Fruit fly (Drosophila melanogaster): Measurements from ENCODE around the gene CG43886.

The CG43886 gene

dm6 chr3L:8137448-8137906, 22.1 kb downstream of the CG43886 start, which contains the start of the genes Setx and mus301:
Setx (minus strand) TSS chr3L:8137498.
mus301 (plus strand) TSS chr3L:8137808.
- TF ChIP-seq ttk (optimal IDR thresholded peaks at IDR 0.05) = no peak
- TF ChIP-seq Sin3A (optimal IDR thresholded peaks at IDR 0.05) = no peak
- TF ChIP-seq h (optimal IDR thresholded peaks at IDR 0.05) = no peak
- TF ChIP-seq psq (optimal IDR thresholded peaks at IDR 0.05) = no peak
- no peak for TF ChIP-seq Myc (optimal IDR thresholded peaks at IDR 0.05)
- TF ChIP-seq insv (optimal IDR thresholded peaks at IDR 0.05) = no peak

DNA sequence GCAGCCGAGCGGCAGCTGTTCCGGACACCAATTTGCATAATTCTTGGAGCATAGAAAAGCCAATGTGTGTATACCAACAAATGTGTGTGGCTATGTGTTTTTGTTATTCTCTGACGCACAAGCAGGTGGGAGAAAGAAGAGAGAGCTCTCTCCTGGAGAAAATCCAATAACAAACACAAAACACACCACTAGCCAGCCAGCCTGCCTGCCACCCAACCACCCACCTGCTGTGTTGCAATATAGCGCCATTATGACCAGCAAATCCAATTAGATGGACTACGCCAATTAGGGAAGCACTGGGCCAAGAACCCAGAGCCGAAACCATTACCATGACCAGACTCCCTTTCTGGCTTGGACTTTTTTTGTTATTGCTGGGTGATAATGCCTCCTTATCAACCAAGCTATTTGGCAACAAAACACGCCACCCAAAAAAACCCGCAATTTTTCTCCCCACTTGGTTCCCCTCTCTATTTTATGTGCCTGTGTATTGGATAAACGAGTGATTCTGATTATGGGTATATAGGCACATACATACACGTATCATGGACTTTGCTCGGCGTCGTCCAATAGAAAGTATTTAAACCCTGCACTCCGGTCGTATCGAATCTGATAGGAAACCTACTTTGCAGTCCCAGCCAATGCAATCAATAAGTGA, 31.1 kb downstream of the CG43886 start:
- no peak for TF ChIP-seq insv (optimal IDR thresholded peaks at IDR 0.05)
- no peak for TF ChIP-seq psq (optimal IDR thresholded peaks at IDR 0.05)
- no peak for TF ChIP-seq Myc (optimal IDR thresholded peaks at IDR 0.05)
- no peak for TF ChIP-seq Sin3A (optimal IDR thresholded peaks at IDR 0.05)
- TF ChIP-seq ttk (optimal IDR thresholded peaks at IDR 0.05) = no peak
- TF ChIP-seq h (optimal IDR thresholded peaks at IDR 0.05) = no peak

- no peak for TF ChIP-seq insv (optimal IDR thresholded peaks at IDR 0.05)
- TF ChIP-seq Myc (optimal IDR thresholded peaks at IDR 0.05) = no peak
- TF ChIP-seq h (optimal IDR thresholded peaks at IDR 0.05) = no peak
Measured at dm6 chr3L:8127712-8128210, 31.8 kb downstream of the CG43886 start, which contains the start of the genes Cds and Uba2. Cds (plus strand) TSS chr3L:8127762. Uba2 (minus strand) TSS chr3L:8127818.

DNA sequence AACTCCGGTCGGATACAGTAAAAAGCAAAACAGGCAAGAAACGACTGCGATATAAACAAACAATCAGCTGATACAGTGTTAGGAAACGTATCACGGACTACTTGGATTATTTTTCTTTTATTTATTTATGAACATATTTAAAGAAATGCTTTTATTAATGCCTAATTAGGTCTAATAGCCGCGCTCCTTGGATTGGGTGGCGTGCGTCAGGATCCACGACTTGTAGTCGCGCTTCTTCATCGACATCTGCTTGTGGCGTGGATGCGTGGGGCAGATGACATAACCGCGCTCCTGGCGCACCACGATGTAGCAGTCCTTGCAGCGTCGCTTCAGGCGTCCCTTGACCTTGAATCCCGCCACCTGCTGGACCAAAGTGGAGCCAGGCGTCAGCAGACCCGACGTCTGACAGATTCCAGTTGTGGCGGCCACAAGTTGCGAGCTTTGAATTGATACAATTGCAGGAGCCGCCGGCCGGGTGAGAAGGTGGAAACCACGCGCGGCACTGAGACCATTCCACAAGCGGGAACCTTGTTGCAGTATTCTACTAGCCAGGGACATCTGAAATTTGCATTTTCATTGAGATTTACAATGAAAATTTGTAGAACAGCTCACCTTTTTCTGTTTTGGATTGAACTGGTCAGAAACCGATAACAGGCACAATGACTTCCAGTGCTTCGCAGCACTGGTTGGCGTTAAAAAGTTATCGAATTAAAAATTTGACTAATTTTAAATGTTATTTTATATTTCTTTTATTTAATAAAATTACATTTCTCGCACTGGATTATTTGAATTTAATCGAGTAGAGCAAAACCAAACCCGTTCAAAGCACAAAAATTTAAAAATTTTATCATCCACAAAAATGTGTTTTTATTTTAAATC, 34.9 kb downstream of the CG43886 start, which contains the start of the genes CG7550 and mRpL36:
CG7550 (minus strand) TSS at position 51 of the 879 bp plus-strand sequence.
mRpL36 (minus strand) TSS at position 652 of the 879 bp plus-strand sequence.
- TF ChIP-seq psq (optimal IDR thresholded peaks at IDR 0.05) (no peak), ttk (optimal IDR thresholded peaks at IDR 0.05) (no peak), Sin3A (optimal IDR thresholded peaks at IDR 0.05) (no peak), h (optimal IDR thresholded peaks at IDR 0.05) (no peak), insv (optimal IDR thresholded peaks at IDR 0.05) (no peak), Myc (optimal IDR thresholded peaks at IDR 0.05) (no peak)

DNA sequence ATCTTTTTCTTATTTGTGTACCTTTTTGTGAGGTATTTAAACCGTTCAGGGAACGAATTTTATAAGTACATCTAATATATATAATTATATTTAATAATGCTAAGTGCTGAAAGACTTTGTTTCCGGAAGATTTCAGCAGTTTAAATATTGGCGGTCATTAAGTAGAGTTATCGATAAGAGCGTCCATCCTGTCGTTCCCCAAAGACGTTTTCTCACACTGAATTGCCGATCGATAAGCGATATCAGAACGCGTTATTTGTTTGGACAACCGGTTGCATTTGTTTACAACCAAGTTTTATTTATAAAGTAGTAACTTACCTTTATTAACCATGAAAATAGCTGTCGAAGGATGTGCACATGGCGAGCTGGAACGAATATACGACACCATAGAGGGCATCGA, 38.0 kb downstream of the CG43886 start, which contains the start of gene ldbr:
ldbr (plus strand) TSS at position 238 of the 400 bp plus-strand sequence.
- TF ChIP-seq Myc (optimal IDR thresholded peaks at IDR 0.05) = no peak
- no peak for TF ChIP-seq Sin3A (optimal IDR thresholded peaks at IDR 0.05)

DNA sequence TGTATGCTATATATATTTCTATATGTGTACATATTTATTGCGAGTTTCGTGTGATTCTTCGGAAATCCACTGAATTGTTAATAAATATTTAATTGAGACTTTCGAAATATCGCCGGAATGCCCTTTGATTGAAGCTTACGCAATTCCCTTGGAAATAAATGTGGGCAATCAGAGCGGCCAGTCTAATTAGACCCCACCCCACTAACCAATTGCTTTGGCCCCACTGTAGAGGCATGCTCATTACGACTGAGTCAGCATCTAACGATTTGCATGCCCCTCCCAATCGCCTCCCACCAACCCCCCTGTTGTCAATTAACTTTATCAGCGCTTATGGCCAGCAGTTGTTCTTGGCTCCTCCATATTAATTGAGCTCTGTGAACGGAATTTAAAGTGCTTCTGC, 42.8 kb downstream of the CG43886 start:
- TF ChIP-seq psq (optimal IDR thresholded peaks at IDR 0.05) (no peak), h (optimal IDR thresholded peaks at IDR 0.05) (no peak)

dm6 chr3L:8115864-8116528, 43.6 kb downstream of the CG43886 start, which contains the start of the genes Arp3 and msk:
Arp3 (minus strand) TSS chr3L:8115902.
msk (plus strand) TSS chr3L:8116179.
- TF ChIP-seq insv (optimal IDR thresholded peaks at IDR 0.05) (no peak), psq (optimal IDR thresholded peaks at IDR 0.05) (no peak), ttk (optimal IDR thresholded peaks at IDR 0.05) (no peak), Myc (optimal IDR thresholded peaks at IDR 0.05) (no peak), h (optimal IDR thresholded peaks at IDR 0.05) (no peak), Sin3A (optimal IDR thresholded peaks at IDR 0.05) (no peak)

- no peak for TF ChIP-seq Myc (optimal IDR thresholded peaks at IDR 0.05)
- TF ChIP-seq psq (optimal IDR thresholded peaks at IDR 0.05) = no peak
- no peak for TF ChIP-seq Sin3A (optimal IDR thresholded peaks at IDR 0.05)
- no peak for TF ChIP-seq ttk (optimal IDR thresholded peaks at IDR 0.05)
- no peak for TF ChIP-seq insv (optimal IDR thresholded peaks at IDR 0.05)
- TF ChIP-seq h (optimal IDR thresholded peaks at IDR 0.05) = no peak
Measured at dm6 chr3L:8110171-8110570, 49.4 kb downstream of the CG43886 start, which contains the start of gene Nulp1. Nulp1 (plus strand) TSS chr3L:8110368.

Measured in Kc167 (cell line).